Fruit fly (Drosophila melanogaster): ENCODE data around the gene CG33986.

DNA sequence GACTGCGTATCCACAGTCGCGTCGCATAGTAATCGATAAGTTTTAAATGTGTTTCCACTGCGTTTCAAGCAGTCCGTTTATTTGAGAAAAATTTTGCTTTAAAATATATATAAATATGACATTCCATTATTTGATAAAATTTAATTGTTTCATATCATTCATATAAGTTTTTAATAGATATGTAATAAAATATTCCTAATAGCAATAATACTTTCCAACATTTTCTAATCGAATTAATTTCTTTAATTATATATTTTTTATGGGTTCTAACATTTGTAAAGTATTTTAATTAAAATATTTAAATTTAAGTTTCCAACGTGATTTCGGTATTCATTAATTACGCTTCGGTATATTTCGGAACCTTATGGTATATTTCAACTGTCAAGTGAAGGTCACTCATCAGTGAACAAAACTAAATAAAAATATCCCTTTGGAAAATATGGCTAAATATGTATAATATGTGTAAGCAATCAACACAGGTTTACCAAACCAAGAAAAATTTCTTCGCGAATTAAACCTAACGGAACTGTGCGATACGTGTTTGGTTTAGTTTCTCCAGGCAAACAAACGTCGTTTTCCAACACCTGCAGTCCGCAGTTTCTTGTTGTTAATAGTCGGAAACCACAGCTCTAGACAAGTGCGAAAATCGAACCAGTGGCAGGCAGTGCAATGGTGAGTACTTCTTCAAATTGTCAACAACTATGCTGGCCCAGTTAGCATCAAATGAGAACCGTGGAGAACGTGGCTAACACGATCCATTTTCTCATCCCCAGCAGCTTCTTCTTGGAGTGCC is 38.2 kb upstream of the CG33986 start, which contains the start of the genes CG7739 and SCCRO:
- TF ChIP-seq toe (GFP tag; optimal IDR thresholded peaks at IDR 0.05) (no peak), CG1620 (GFP tag; optimal IDR thresholded peaks at IDR 0.05) (peak; percentile 65), cic (GFP tag; optimal IDR thresholded peaks at IDR 0.05) (no peak), CG33017 (tag; optimal IDR thresholded peaks at IDR 0.05) (peak; percentile 60), tj (GFP tag; optimal IDR thresholded peaks at IDR 0.05) (no peak), Hr96 (GFP tag; optimal IDR thresholded peaks at IDR 0.05) (no peak), kay (GFP tag; ENCODE audit: borderline replicate concordance) (peak; percentile 94)

Measured in whole organism, adult.